Worm (Caenorhabditis elegans) whole organism, late embryonic: ENCODE results near the gene srw-67.

Experiments
- ceh-14 ChIP-seq: sonication (generic microtip); optimal IDR thresholded peaks from 2 replicates; lab custom pipeline; 2016; ENCODE audit warnings: missing genotype, missing genetic modification characterization, missing compliant biosample characterization
- fkh-6 ChIP-seq: sonication (generic microtip); optimal IDR thresholded peaks from 2 replicates; lab custom pipeline; 2016; ENCODE audit warnings: missing genetic modification characterization, missing compliant biosample characterization
- nhr-11 ChIP-seq: fragments of 150-350 bp; optimal IDR thresholded peaks from 2 replicates; lab custom pipeline; 2014; ENCODE audit warnings: missing biosample characterization, missing genetic modification characterization
- pha-4 ChIP-seq: fragments of 150-350 bp; optimal IDR thresholded peaks from 2 replicates; lab custom pipeline; 2018; ENCODE audit warnings: missing biosample characterization, missing genetic modification reagents, missing genetic modification characterization
- pros-1 ChIP-seq: fragments of 150-350 bp; optimal IDR thresholded peaks from 2 replicates; lab custom pipeline; 2014; ENCODE audit warnings: missing biosample characterization, missing genetic modification reagents, missing genetic modification characterization
- tbx-7 ChIP-seq: sonication (generic microtip); optimal IDR thresholded peaks from 2 replicates; lab custom pipeline; 2016; ENCODE audit warnings: missing genotype, missing genetic modification characterization, missing compliant biosample characterization

DNA sequence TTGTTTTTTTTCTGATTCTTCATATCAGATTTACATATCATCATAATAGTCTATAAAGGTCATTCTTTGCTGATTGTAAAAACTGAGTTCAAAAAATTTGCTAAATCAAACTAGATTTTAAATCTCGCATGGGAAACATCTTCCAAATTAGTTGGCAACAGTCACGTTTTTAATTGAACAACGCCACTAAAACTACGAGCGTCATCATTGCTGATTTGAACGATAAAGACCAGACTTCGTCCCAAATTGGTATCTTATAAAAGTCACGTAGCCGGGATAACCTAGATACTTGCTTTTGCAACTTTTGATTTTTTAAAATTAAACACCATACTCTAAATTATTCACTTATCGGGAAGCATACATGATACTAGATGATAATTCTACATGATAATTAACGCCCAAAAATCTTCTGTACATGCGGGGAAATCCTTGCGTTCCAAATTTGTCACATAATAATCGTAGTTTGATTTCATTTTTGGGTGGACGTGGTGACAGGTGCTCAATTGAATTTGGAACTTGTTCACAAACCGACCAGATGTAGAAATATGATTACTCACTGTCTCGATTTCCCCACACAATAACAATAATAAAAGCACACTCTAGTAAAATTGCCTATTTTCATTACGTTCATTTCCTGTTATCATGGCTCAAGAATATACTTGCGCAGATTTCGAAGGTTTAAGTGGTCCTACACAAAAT, at the start of gene srw-67:
- no peak for TF ChIP-seq pros-1 (tag; lab: Kevin White, UChicago)
- no peak for TF ChIP-seq pha-4
- no peak for TF ChIP-seq ceh-14 (tag; lab: Kevin White, UChicago)
- no peak for TF ChIP-seq fkh-6 (tag; lab: Kevin White, UChicago)
- TF ChIP-seq nhr-11 (tag; lab: Kevin White, UChicago): no peak
- no peak for TF ChIP-seq tbx-7 (tag; lab: Kevin White, UChicago)
